Fruit fly (Drosophila melanogaster) whole organism: ENCODE data around the gene CG16978.

Experiments
- CG8478 ChIP-seq: fragments of >200 bp; optimal IDR thresholded peaks from 2 replicates; lab custom pipeline; 2018; ENCODE audit warnings: inconsistent platforms
- Dll ChIP-seq: fragments of >200 bp; optimal IDR thresholded peaks from 2 replicates; lab custom pipeline; 2017
- EcR ChIP-seq, 2 experiments: fragments of >200 bp; optimal IDR thresholded peaks; 2 replicates each; lab custom pipeline; 2017; ENCODE audit warnings: missing biosample characterization in 2 of 2, missing genetic modification characterization in 2 of 2, missing genetic modification reagents in 2 of 2
- pan ChIP-seq: fragments of >200 bp; optimal IDR thresholded peaks from 2 replicates; lab custom pipeline; 2017
- psq ChIP-seq: fragments of >200 bp; optimal IDR thresholded peaks from 2 replicates; lab custom pipeline; 2017
- usp ChIP-seq: fragments of >200 bp; optimal IDR thresholded peaks from 2 replicates; lab custom pipeline; 2017; ENCODE audit warnings: missing biosample characterization, missing genetic modification characterization, mixed read lengths

DNA sequence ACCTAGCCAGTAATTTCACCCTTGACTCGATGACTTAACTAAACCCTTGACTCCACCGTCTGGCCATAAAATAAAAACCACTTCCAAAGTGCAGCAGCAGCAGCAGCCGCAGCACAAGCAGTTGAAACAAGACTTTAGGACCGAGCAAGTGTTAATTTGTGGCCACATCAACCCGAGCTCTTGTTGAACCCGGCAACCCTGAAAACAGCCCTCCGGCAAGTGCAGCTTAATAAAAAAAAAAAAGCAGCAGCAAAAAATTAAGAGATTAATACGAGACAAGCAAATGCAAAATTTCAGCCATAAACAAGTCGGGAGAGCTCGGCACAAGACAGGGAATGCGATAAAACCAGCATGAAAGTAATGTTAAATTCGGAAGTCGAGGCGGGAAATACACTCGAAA is 38.6 kb downstream of the CG16978 start:
- no peak for TF ChIP-seq usp
- TF ChIP-seq CG8478 (lab: Kevin White, UChicago) = no peak
- no peak for TF ChIP-seq Dll (lab: Kevin White, UChicago)
- no peak for TF ChIP-seq pan (lab: Kevin White, UChicago)
- no peak for TF ChIP-seq EcR (GFP tag; optimal IDR thresholded peaks at IDR 0.05; lab: Kevin White, UChicago)
- TF ChIP-seq psq (lab: Kevin White, UChicago) = no peak
